Fruit fly (Drosophila melanogaster): ENCODE measurements around the gene EMC1.

DNA sequence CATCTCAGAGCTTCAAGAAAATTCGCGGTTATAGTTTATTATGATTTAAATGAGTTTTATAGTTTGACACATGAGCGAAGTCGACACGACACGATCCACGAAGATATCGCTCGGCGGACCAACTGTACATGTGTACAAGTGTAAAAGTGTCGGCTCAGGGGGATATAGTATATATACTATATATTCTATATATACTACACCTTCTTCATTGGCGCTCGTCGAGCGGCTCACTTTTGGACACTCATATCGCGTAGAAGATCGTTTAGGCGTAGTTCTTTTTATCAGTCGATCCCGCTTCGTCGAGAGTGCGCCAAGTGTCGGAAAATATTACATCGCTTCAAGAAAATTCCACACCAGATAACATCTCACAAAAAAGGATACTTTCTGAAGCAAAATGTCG, 16.1 kb downstream of the EMC1 start, which contains the start of gene wtrw:
- TF ChIP-seq psq (optimal IDR thresholded peaks at IDR 0.05) (no peak), h (optimal IDR thresholded peaks at IDR 0.05) (no peak), Sin3A (optimal IDR thresholded peaks at IDR 0.05) (no peak), insv (optimal IDR thresholded peaks at IDR 0.05) (no peak), ttk (optimal IDR thresholded peaks at IDR 0.05) (no peak)

All from Kc167 (cell line).